Fruit fly (Drosophila melanogaster): ENCODE measurements around the gene Ir75c.

Ir75c gene

DNA sequence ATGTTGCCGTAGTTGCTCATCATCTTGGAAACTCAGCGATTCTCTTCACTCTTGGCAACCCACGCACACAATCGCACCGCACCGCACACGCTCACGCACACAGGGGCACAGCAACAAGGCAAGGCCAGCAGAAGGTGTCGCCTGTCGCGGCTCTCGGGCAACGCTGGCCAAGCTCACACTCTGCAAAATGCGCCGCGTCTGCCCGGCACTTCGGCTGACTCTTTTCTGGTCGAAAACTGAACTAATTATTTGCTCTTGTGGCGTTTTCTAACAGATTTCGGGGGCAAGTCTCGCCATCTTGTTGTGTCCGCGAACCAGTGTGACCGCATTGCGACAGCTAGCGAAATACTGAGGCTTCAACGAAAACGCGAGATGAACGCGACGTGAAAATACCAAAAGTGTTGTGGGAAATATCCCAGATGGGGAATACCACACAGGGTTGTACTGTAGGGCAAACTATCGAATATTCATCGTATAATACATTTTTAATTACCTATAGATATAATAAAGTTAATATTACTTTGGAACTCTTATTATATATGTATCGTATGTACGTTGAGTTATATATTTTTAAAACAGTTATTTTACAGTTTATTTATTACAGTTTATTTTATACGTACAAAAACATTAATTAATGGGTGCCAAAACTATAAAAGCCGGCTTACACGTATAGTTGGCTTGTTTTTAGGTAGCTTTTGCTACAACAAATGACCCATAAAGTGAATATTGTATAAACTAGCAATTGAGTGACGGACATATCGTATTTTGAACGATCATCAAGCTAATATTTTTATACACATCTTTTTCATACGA lies 23.7 kb upstream of the Ir75c start, which contains the start of the genes MED19 and CG7430 (continued):
- no peak for TF ChIP-seq stc (GFP tag; IDR thresholded peaks at IDR 0.05)
- peak; percentile 36; the same call in 1 of the 2 replicates for TF ChIP-seq Adf1 (GFP tag; IDR thresholded peaks at IDR 0.05)
- TF ChIP-seq CG10431 (GFP tag; optimal IDR thresholded peaks at IDR 0.05) = peak; percentile 33
- TF ChIP-seq zen (tag; optimal IDR thresholded peaks at IDR 0.05) = peak; percentile 61
- peak; percentile 48 for TF ChIP-seq mirr (GFP tag; optimal IDR thresholded peaks at IDR 0.05)
- peak in 1 of 2 experiments; percentile 25 for TF ChIP-seq tll (GFP tag; optimal IDR thresholded peaks at IDR 0.05)
- TF ChIP-seq CG16813 (GFP tag; IDR thresholded peaks at IDR 0.05; ENCODE audit: partially characterized antibody) = peak; percentile 49
- TF ChIP-seq CG3407 (GFP tag; optimal IDR thresholded peaks at IDR 0.05) = no peak
- TF ChIP-seq luna (GFP tag; optimal IDR thresholded peaks at IDR 0.05) = no peak
- TF ChIP-seq bsh (GFP tag; optimal IDR thresholded peaks at IDR 0.05) = peak; percentile 24 to 60
- peak; percentile 24; the same call in 1 of the 2 replicates for TF ChIP-seq slbo (GFP tag; IDR thresholded peaks at IDR 0.05)
- no peak for TF ChIP-seq B-H1 (GFP tag; IDR thresholded peaks at IDR 0.05)
- TF ChIP-seq knrl (GFP tag; IDR thresholded peaks at IDR 0.05; ENCODE audit: partially characterized antibody) = peak; percentile 44; the same call in 2 of the 3 replicates
- TF ChIP-seq CG3281 (GFP tag; optimal IDR thresholded peaks at IDR 0.05) = peak; percentile 50
- TF ChIP-seq CG18764 (GFP tag; optimal IDR thresholded peaks at IDR 0.05) = no peak
- peak; percentile 2 for TF ChIP-seq HHEX (GFP tag; optimal IDR thresholded peaks at IDR 0.05)
- 0 out of 3 replicates have a peak, but pooled peaks have one; percentile 23 for TF ChIP-seq zfh1 (GFP tag; IDR thresholded peaks at IDR 0.05)
- no peak for TF ChIP-seq mam (GFP tag; optimal IDR thresholded peaks at IDR 0.05)
- TF ChIP-seq CHES-1-like (GFP tag; optimal IDR thresholded peaks at IDR 0.05) = peak; percentile 63
- TF ChIP-seq Asciz (GFP tag; optimal IDR thresholded peaks at IDR 0.05) = no peak
- peak; percentile 20; the same call in 1 of the 2 replicates for TF ChIP-seq vvl (GFP tag; IDR thresholded peaks at IDR 0.05)
- peak; percentile 35 for TF ChIP-seq unpg (GFP tag; optimal IDR thresholded peaks at IDR 0.05)
- TF ChIP-seq zf30C (GFP tag; optimal IDR thresholded peaks at IDR 0.05) = no peak
- peak; percentile 96 for TF ChIP-seq ftz-f1 (GFP tag; optimal IDR thresholded peaks at IDR 0.05)
- peak; percentile 56 for TF ChIP-seq fd64A (GFP tag; optimal IDR thresholded peaks at IDR 0.05)
- TF ChIP-seq Trl (optimal IDR thresholded peaks at IDR 0.05) = peak in 1 of 2 experiments; percentile 26
- no peak for TF ChIP-seq Trl (GFP tag; optimal IDR thresholded peaks at IDR 0.05)
- peak; percentile 65; the same call in 2 of the 3 replicates for TF ChIP-seq sr (GFP tag; IDR thresholded peaks at IDR 0.05)
- no peak for TF ChIP-seq CG12769 (tag; optimal IDR thresholded peaks at IDR 0.05)
- no peak for TF ChIP-seq CG43689 (GFP tag; IDR thresholded peaks at IDR 0.05)
- TF ChIP-seq CG6854 (GFP tag; optimal IDR thresholded peaks at IDR 0.05) = peak; percentile 34
- peak; percentile 36 for TF ChIP-seq stwl (tag; optimal IDR thresholded peaks at IDR 0.05)
- TF ChIP-seq Doc3 (GFP tag; IDR thresholded peaks at IDR 0.05; ENCODE audit: partially characterized antibody) = peak; percentile 17; the same call in 2 of the 3 replicates
- TF ChIP-seq CG42726 (GFP tag; IDR thresholded peaks at IDR 0.05; ENCODE audit: partially characterized antibody) = peak; percentile 49; the same call in 1 of the 2 replicates
- TF ChIP-seq bbx (GFP tag; IDR thresholded peaks at IDR 0.05; ENCODE audit: partially characterized antibody) = peak; percentile 56; the same call in 1 of the 2 replicates
- TF ChIP-seq CG6254 (GFP tag; optimal IDR thresholded peaks at IDR 0.05) = no peak
- no peak for TF ChIP-seq Gsc (GFP tag; IDR thresholded peaks at IDR 0.05)
- peak; percentile 55 for TF ChIP-seq NFAT (GFP tag; IDR thresholded peaks at IDR 0.05)
- no peak for TF ChIP-seq cato (GFP tag; optimal IDR thresholded peaks at IDR 0.05; ENCODE audit: borderline replicate concordance)
- TF ChIP-seq ERR (GFP tag; optimal IDR thresholded peaks at IDR 0.05) = no peak
- TF ChIP-seq CG9797 (GFP tag; optimal IDR thresholded peaks at IDR 0.05) = peak; percentile 88
- peak; percentile 46 for TF ChIP-seq her (GFP tag; optimal IDR thresholded peaks at IDR 0.05)
- no peak for TF ChIP-seq CG4730 (GFP tag; IDR thresholded peaks at IDR 0.05)
- TF ChIP-seq Sry-δ (GFP tag; optimal IDR thresholded peaks at IDR 0.05) = peak; percentile 11
- TF ChIP-seq Ptx1 (GFP tag; IDR thresholded peaks at IDR 0.05) = peak; percentile 17; the same call in 1 of the 2 replicates
- peak; percentile 66 for TF ChIP-seq CG6791 (GFP tag; IDR thresholded peaks at IDR 0.05; ENCODE audit: partially characterized antibody)
- TF ChIP-seq CG13894 (tag; optimal IDR thresholded peaks at IDR 0.05) = peak; percentile 17

Data from whole organism, embryonic.